Fruit fly (Drosophila melanogaster): Measurements from ENCODE around the gene CG7065.

DNA sequence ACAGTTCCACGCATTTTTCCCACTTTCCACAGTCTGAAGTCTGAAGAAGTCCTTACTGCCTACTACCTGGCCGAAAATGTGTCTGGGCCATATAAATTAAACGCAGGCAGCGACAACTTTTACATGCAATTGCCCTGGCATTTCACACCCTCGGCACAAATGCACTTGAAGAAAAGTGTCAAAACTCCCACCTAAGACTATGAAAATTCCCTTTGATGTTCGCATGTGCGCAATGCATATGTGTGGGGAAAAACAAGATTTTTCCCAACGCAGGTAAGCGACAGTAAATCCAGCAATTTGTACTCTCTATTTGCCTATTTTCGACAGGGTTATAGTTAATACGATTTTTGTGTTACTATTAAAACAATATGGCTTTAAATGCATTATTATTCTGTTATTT is 12.9 kb upstream of the CG7065 start:
- TF ChIP-seq CG8478 (optimal IDR thresholded peaks at IDR 0.05) (no peak), CTCF (optimal IDR thresholded peaks at IDR 0.05) (no peak)
